Worm (Caenorhabditis elegans): ENCODE data around the gene srh-298.

DNA sequence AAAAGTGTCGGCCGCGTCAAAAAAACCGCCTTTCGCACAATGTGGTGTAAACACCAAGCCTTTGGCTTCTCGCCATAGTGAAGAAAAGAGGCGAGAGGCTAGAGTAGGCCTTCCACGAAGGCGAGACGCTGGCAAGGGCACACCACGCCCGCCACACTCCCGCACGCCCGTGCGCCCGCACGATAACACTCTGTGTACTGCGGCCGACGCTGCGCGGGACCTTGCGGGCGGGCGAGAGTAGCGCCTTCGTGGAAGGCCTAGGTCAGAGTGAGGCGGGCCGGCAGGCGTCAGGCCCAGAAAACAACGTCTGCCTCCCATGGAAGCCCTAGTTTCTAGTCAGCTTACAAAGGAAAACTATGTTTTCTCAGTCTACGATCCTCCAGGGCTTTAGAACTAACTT lies 6.5 kb upstream of the srh-298 start:
- TF ChIP-seq nhr-237 (tag; optimal IDR thresholded peaks at IDR 0.05) = no peak
- TF ChIP-seq C04F5.9 (tag; optimal IDR thresholded peaks at IDR 0.05) = no peak
- no peak for TF ChIP-seq zag-1 (tag; optimal IDR thresholded peaks at IDR 0.05)
- TF ChIP-seq sox-4 (tag; optimal IDR thresholded peaks at IDR 0.05) = no peak
